Fruit fly (Drosophila melanogaster): ENCODE results near the gene CG13284.

The CG13284 gene

dm6 chr2L:16796104-16796645, 52.3 kb downstream of the CG13284 start, which contains the start of gene Ugt37E1:
TSS of gene Ugt37E1 (plus strand) at chr2L:16796595.
- no peak for TF ChIP-seq Sin3A (optimal IDR thresholded peaks at IDR 0.05)
- no peak for TF ChIP-seq Myc (optimal IDR thresholded peaks at IDR 0.05)
- TF ChIP-seq psq (optimal IDR thresholded peaks at IDR 0.05) = no peak
- no peak for TF ChIP-seq insv (optimal IDR thresholded peaks at IDR 0.05)
- no peak for TF ChIP-seq ttk (optimal IDR thresholded peaks at IDR 0.05)
- TF ChIP-seq h (optimal IDR thresholded peaks at IDR 0.05) = no peak

DNA sequence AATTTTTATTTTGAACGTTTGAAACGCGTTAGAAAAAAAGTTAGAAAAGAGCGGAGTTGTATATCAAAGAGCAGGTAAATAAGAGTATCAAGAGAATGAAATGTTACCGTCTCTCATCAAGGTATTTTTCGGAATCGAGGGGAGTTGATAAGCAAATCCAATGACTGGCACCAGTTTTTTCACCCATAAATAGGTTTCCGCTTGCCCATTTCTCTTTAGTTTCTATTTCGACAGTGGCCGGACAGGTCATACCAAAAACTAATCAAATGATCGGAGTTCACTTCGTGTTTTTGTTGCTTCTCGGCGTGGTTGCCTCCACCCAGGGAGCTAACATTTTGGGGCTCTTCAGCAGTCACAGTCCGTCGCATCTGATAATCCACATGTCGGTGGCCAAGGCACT, 54.5 kb downstream of the CG13284 start, which contains the start of gene Ugt37C2:
Ugt37C2 (plus strand) TSS at position 242 of the 400 bp plus-strand sequence.
- TF ChIP-seq h (optimal IDR thresholded peaks at IDR 0.05) (no peak), insv (optimal IDR thresholded peaks at IDR 0.05) (no peak), Myc (optimal IDR thresholded peaks at IDR 0.05) (no peak), psq (optimal IDR thresholded peaks at IDR 0.05) (no peak), Sin3A (optimal IDR thresholded peaks at IDR 0.05) (no peak), ttk (optimal IDR thresholded peaks at IDR 0.05) (no peak)

All from Kc167 (cell line).